Worm (Caenorhabditis elegans): ENCODE measurements around the gene C52B9.4.

- TF ChIP-seq atf-7 (tag; optimal IDR thresholded peaks at IDR 0.05) = no peak
- no peak for TF ChIP-seq cebp-2 (GFP tag; IDR thresholded peaks at IDR 0.05)
- TF ChIP-seq snpc-3.4 (tag; optimal IDR thresholded peaks at IDR 0.05) = no peak
- no peak for TF ChIP-seq ztf-3 (GFP tag; optimal IDR thresholded peaks at IDR 0.05)
- no peak for TF ChIP-seq F23B12.7 (tag; optimal IDR thresholded peaks at IDR 0.05; ENCODE audit: insufficient read depth)
These were observed 7.9 kb downstream of the C52B9.4 start for ce11 chrX:4268396-4268795.

All from whole organism, young adult.